Fruit fly (Drosophila melanogaster) whole organism, embryonic: ENCODE results near the gene CG17652.

Experiments
- CG31441 ChIP-seq: fragments of 200-800 bp; sonication (Bioruptor generic); IDR thresholded peaks from 2 replicates; pipeline ENCODE4 v1.3.6; 2022; ENCODE audit warnings: missing biosample characterization, missing genetic modification characterization
- CG8765 ChIP-seq: fragments of 200-800 bp; sonication (Bioruptor generic); IDR thresholded peaks from 2 replicates; pipeline ENCODE4 v1.3.6; 2022; ENCODE audit warnings: missing biosample characterization, missing genetic modification characterization
- en ChIP-seq: fragments of 200-800 bp; sonication (Bioruptor generic); optimal IDR thresholded peaks from 2 replicates; lab custom pipeline; 2016; ENCODE audit warnings: missing biosample characterization, missing genetic modification characterization
- peb ChIP-seq: fragments of 200-800 bp; sonication (Bioruptor generic); IDR thresholded peaks from 2 replicates; pipeline ENCODE4 v1.3.6; 2022; ENCODE audit warnings: missing biosample characterization, missing genetic modification characterization
- slou ChIP-seq: fragments of 200-800 bp; sonication (Bioruptor generic); optimal IDR thresholded peaks from 3 replicates; lab custom pipeline; 2016; ENCODE audit warnings: missing biosample characterization, missing genetic modification characterization
- sqz ChIP-seq: fragments of 200-800 bp; sonication (Bioruptor generic); optimal IDR thresholded peaks from 3 replicates; lab custom pipeline; 2018; ENCODE audit warnings: missing biosample characterization, mild to moderate bottlenecking, missing genetic modification characterization

- TF ChIP-seq slou (GFP tag; lab: Kevin White, UChicago) (no peak), CG8765 (no peak), CG31441 (GFP tag; lab: Robert Waterston, UW) (no peak), en (GFP tag; lab: Kevin White, UChicago) (no peak), sqz (GFP tag; lab: Kevin White, UChicago) (peak; percentile 73), peb (GFP tag; lab: Robert Waterston, UW) (no peak)
These were observed 8.1 kb downstream of the CG17652 start, which contains the start of gene Rim2 for dm6 chr2L:1723937-1724591.
